Worm (Caenorhabditis elegans): ENCODE data around the gene rpn-3.

The rpn-3 gene

DNA sequence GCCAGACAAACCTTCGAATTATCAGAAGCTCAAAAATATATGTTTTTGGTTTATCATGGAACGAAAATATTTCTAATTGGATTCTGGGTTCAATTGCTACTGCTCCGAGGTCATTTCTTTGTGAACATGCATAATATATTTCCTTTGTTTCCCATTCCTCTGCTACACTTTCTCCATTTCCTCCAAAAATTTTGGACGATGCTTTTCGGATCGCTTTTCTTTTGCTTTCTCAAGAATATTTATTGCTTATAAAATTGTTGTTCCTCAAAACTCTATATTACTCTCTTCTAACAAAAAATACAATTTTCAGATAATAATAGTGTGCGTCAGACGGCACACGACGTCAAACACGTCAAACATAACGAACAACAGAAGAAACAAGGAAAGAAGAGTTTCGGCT is 47.6 kb downstream of the rpn-3 start, which contains the start of gene pac-1:
pac-1 (plus strand) TSS at position 301 of the 400 bp plus-strand sequence.
- TF ChIP-seq pqm-1 (tag; optimal IDR thresholded peaks at IDR 0.05) (no peak), mep-1 (tag; optimal IDR thresholded peaks at IDR 0.05) (no peak), swsn-7 (tag; optimal IDR thresholded peaks at IDR 0.05) (no peak), jun-1 (tag; optimal IDR thresholded peaks at IDR 0.05) (no peak), lin-35 (GFP tag; optimal IDR thresholded peaks at IDR 0.05) (no peak), lin-14 (GFP tag; optimal IDR thresholded peaks at IDR 0.05) (no peak), F16B12.6 (tag; optimal IDR thresholded peaks at IDR 0.05) (no peak), egl-27 (tag; optimal IDR thresholded peaks at IDR 0.05) (no peak), mef-2 (tag; optimal IDR thresholded peaks at IDR 0.05) (no peak), unc-130 (tag; optimal IDR thresholded peaks at IDR 0.05) (no peak)

Measured in whole organism, L1 larva.